Fruit fly (Drosophila melanogaster): ENCODE data around the gene CG32983.

DNA sequence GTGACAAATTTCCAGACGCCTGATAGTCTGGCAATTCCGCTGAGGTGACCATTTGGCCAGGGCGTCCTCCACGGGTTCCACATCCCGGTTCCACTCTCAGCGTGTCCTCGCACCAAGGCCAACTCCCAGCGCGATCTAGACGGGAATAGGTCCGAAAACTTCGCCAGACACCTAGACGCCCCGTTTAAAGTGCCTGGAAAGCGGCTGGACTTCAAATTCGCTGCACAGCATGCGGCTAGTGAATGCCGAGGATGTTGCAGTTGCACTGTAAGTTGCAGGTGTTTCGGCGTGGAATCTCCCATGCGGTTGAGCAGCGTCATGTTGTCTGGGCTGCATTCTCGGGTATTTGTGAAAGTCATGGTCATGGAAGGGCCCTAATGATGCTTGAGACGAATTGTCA, 16.5 kb upstream of the CG32983 start:
- TF ChIP-seq kay (GFP tag; ENCODE audit: borderline replicate concordance) (no peak), Mnt (GFP tag; optimal IDR thresholded peaks at IDR 0.05) (no peak), CG14711 (tag; optimal IDR thresholded peaks at IDR 0.05) (no peak), ovo (GFP tag; optimal IDR thresholded peaks at IDR 0.05) (no peak), cnc (optimal IDR thresholded peaks at IDR 0.05) (no peak), cic (GFP tag; optimal IDR thresholded peaks at IDR 0.05) (no peak)
